Worm (Caenorhabditis elegans) whole organism, L1 larva: ENCODE results near the gene M05D6.9.

Experiments
- F16B12.6 ChIP-seq: fragments of 150-350 bp; optimal IDR thresholded peaks from 2 replicates; lab custom pipeline; 2014; ENCODE audit warnings: missing biosample characterization, missing genetic modification characterization
- aly-2 ChIP-seq: fragments of 150-350 bp; optimal IDR thresholded peaks from 2 replicates; lab custom pipeline; 2014; ENCODE audit warnings: missing biosample characterization, missing genetic modification characterization
- ama-1 ChIP-seq: fragments of 150-350 bp; optimal IDR thresholded peaks from 2 replicates; lab custom pipeline; 2014
- ces-1 ChIP-seq: fragments of 150-350 bp; optimal IDR thresholded peaks from 2 replicates; lab custom pipeline; 2014; ENCODE audit warnings: missing biosample characterization, missing genetic modification reagents, missing genetic modification characterization
- egl-27 ChIP-seq, 2 experiments: fragments of 150-350 bp in 1 of 2; sonication (generic microtip); optimal IDR thresholded peaks; 3 replicates each; lab custom pipeline; 2017 to 2018; ENCODE audit warnings: missing biosample characterization in 2 of 2, missing genetic modification characterization in 2 of 2, missing genetic modification reagents in 2 of 2
- elt-3 ChIP-seq, 6 experiments: fragments of 150-350 bp in 1 of 6; sonication (generic microtip); optimal IDR thresholded peaks; 2 replicates each; lab custom pipeline; 2017 to 2018; ENCODE audit warnings: missing biosample characterization in 6 of 6, missing genetic modification characterization in 6 of 6, inconsistent platforms in 1 of 6
- hlh-4 ChIP-seq: sonication (generic microtip); optimal IDR thresholded peaks from 2 replicates; lab custom pipeline; 2016; ENCODE audit warnings: mild to moderate bottlenecking, missing genetic modification characterization, missing compliant biosample characterization
- jun-1 ChIP-seq: fragments of 150-350 bp; optimal IDR thresholded peaks from 2 replicates; lab custom pipeline; 2014; ENCODE audit warnings: missing biosample characterization, missing genetic modification reagents, missing genetic modification characterization
- lin-35 ChIP-seq, 2 experiments: fragments of 150-350 bp; optimal IDR thresholded peaks; 2 replicates each; lab custom pipeline; 2014; ENCODE audit warnings: missing biosample characterization in 2 of 2, missing genetic modification characterization in 2 of 2, missing genetic modification reagents in 2 of 2
- mef-2 ChIP-seq: fragments of 150-350 bp; optimal IDR thresholded peaks from 2 replicates; lab custom pipeline; 2014; ENCODE audit warnings: missing biosample characterization, missing genetic modification characterization
- nhr-237 ChIP-seq: fragments of 150-350 bp; optimal IDR thresholded peaks from 2 replicates; lab custom pipeline; 2014; ENCODE audit warnings: missing biosample characterization, missing genetic modification characterization
- snpc-4 ChIP-seq: fragments of 150-350 bp; optimal IDR thresholded peaks from 2 replicates; lab custom pipeline; 2014; ENCODE audit warnings: missing biosample characterization, missing genetic modification characterization
- sup-37 ChIP-seq: fragments of 200-800 bp; sonication (Bioruptor generic); optimal IDR thresholded peaks from 2 replicates; lab custom pipeline; 2018; ENCODE audit warnings: mild to moderate bottlenecking, missing genetic modification characterization, missing compliant biosample characterization
- unc-62 ChIP-seq: fragments of 150-350 bp; optimal IDR thresholded peaks from 2 replicates; lab custom pipeline; 2014; ENCODE audit warnings: missing biosample characterization, missing genetic modification reagents, missing genetic modification characterization

DNA sequence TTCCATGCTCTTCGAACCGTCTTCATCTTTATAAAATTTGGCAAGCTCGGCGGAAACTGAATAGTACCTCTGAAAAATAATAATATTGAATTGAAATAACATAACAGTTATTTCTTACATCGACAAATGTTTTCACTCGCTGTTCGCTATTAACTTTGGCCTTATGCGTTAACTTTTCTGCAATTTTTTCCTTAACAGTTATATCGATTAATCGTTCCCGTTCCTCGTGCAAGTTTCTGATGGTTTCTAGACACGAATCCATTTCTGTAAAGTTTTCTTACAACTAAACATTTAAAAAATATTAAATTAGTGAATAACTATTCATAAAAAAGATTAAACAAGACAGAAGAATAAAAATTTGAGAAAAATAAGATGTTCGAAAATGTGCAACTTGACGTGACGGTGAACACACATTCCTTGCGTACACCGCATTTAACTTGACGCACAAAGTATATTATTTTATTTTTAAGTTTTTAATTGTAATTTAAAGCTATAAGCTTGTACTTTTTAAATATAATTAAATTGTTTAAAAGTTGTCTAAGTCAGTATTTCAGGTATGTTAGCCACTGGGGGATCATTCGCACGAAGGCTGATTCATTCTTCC is 31.2 kb downstream of the M05D6.9 start, which contains the start of the genes prp-9 and mrps-18B:
- TF ChIP-seq snpc-4 (tag; lab: Kevin White, UChicago) (no peak), egl-27 (tag; optimal IDR thresholded peaks at IDR 0.05; lab: Kevin White, UChicago) (no peak), aly-2 (tag; lab: Kevin White, UChicago) (no peak), ama-1 (lab: Kevin White, UChicago) (no peak), ces-1 (GFP tag; lab: Kevin White, UChicago) (no peak), unc-62 (no peak), hlh-4 (tag; lab: Kevin White, UChicago) (no peak), lin-35 (GFP tag; optimal IDR thresholded peaks at IDR 0.05; lab: Kevin White, UChicago) (peak in 1 of 2 experiments; percentile 46), sup-37 (GFP tag; lab: Kevin White, UChicago) (no peak), elt-3 (tag; optimal IDR thresholded peaks at IDR 0.05; lab: Kevin White, UChicago) (peak in 1 of 6 experiments; percentile 10), jun-1 (tag; lab: Kevin White, UChicago) (no peak), mef-2 (no peak), F16B12.6 (tag; lab: Kevin White, UChicago) (peak; percentile 83), nhr-237 (tag; lab: Kevin White, UChicago) (no peak)
